Worm (Caenorhabditis elegans): ENCODE measurements around the gene Y38H8A.4.

The Y38H8A.4 gene

DNA sequence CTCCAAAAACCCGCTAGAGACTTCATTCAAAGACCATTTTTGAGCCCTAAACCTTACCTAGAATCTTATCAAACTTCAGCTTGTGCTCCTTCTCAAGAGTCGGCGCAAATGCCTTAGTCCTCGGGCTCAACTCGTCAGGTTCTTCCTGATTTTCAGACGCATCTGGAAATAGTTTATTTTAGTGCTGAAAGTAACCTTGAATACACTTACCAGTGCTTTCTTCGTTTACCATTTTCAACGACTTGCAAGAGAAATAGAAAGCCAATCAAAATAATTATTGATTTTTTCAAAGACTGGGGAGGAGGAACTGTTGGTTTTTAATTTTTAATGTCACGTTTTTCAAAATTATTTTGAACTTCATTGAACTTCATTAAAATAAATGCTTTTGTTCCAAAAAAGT is at the start of gene Y38H8A.4, which contains the start of gene ttbk-8.1:
Gene Y38H8A.4 (minus strand): TSS at position 366 of the 400 bp plus-strand sequence.
Gene ttbk-8.1 (plus strand): TSS at position 301 of the 400 bp plus-strand sequence.
- TF ChIP-seq elt-2 (tag; optimal IDR thresholded peaks at IDR 0.05) (no peak), daf-12 (tag; optimal IDR thresholded peaks at IDR 0.05) (no peak), sea-2 (GFP tag; optimal IDR thresholded peaks at IDR 0.05) (no peak), lin-15B (tag; optimal IDR thresholded peaks at IDR 0.05) (no peak), nhr-25 (tag; optimal IDR thresholded peaks at IDR 0.05) (no peak), fkh-10 (GFP tag; optimal IDR thresholded peaks at IDR 0.05) (no peak), ceh-16 (tag; optimal IDR thresholded peaks at IDR 0.05) (no peak), R02D3.7 (tag; optimal IDR thresholded peaks at IDR 0.05) (no peak)

- peak; percentile 8 for TF ChIP-seq lin-15B (tag; optimal IDR thresholded peaks at IDR 0.05)
- peak; percentile 68 for TF ChIP-seq pha-4 (tag; optimal IDR thresholded peaks at IDR 0.05)
- TF ChIP-seq ceh-28 (tag; optimal IDR thresholded peaks at IDR 0.05), result peak; percentile 35
- TF ChIP-seq unc-62 (GFP tag; optimal IDR thresholded peaks at IDR 0.05), result no peak
- peak; percentile 46 for TF ChIP-seq nfya-1 (tag; optimal IDR thresholded peaks at IDR 0.05; ENCODE audit: insufficient read depth)
- TF ChIP-seq nhr-77 (tag; optimal IDR thresholded peaks at IDR 0.05), result no peak
- peak; percentile 71 for TF ChIP-seq hmg-11 (tag; optimal IDR thresholded peaks at IDR 0.05)
These were observed 49.6 kb upstream of the Y38H8A.4 start, which contains the start of gene dcap-2 for ce11 chrIV:13521785-13522184. Gene dcap-2 (minus strand): TSS chrIV:13521870.

DNA sequence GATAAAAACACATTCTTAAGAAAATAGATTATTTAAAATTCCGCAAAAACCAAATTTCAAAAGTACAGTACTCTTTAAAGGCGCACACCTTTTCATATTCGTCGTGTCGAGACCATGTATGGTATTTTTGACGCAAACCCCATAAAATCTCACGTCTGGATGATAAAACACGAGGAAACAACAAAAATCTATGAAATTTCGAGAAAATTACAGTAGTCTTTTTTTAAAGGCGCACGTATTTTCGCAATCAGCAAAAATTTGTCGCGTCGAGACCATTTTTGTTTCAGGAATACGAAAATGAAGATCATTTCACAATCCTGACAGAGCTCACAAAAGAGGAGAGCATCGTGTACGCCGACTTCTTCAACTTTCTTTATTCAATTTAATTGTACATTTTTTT is 40.8 kb upstream of the Y38H8A.4 start:
- TF ChIP-seq hmg-11 (tag; optimal IDR thresholded peaks at IDR 0.05) (no peak), elt-2 (tag; optimal IDR thresholded peaks at IDR 0.05) (no peak), pha-4 (tag; optimal IDR thresholded peaks at IDR 0.05) (no peak), ama-1 (optimal IDR thresholded peaks at IDR 0.05) (peak; percentile 11)

DNA sequence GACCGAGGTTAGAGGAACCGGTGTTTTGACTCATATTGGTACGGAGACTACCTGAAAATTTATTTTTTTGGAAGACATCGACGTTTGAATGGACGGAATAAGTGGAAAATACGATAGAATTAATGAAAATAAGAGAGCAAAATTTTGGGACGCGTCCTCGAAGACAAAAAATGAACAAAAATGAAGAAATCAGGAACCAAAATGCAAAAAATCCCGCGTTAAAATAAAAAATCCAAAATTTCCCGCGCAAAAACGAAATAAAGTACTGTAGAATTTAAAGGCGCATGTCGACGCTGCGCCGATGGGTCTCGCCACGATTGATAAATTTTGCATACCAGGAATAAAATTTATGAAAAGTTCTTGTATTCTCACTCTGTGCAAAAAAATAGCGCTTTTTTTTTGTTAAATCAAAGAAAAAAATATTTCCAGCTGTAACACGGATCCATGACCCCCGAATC is 40.0 kb upstream of the Y38H8A.4 start, which contains the start of gene puf-3:
Gene puf-3 (minus strand): TSS at position 51 of the 458 bp plus-strand sequence.
- TF ChIP-seq ceh-82 (tag; optimal IDR thresholded peaks at IDR 0.05) (no peak), fos-1 (tag; optimal IDR thresholded peaks at IDR 0.05) (no peak)

- TF ChIP-seq nhr-23 (tag; optimal IDR thresholded peaks at IDR 0.05) (no peak), lin-39 (tag; optimal IDR thresholded peaks at IDR 0.05) (no peak), nfya-1 (tag; optimal IDR thresholded peaks at IDR 0.05; ENCODE audit: insufficient read depth) (no peak), unc-39 (tag; optimal IDR thresholded peaks at IDR 0.05) (no peak), nhr-28 (tag; optimal IDR thresholded peaks at IDR 0.05) (no peak), ceh-9 (tag; optimal IDR thresholded peaks at IDR 0.05) (no peak), fkh-2 (tag; optimal IDR thresholded peaks at IDR 0.05) (no peak), pha-4 (tag; optimal IDR thresholded peaks at IDR 0.05) (no peak), nhr-25 (tag; optimal IDR thresholded peaks at IDR 0.05) (no peak), lsy-12 (tag; optimal IDR thresholded peaks at IDR 0.05) (no peak)
These were observed 37.9 kb upstream of the Y38H8A.4 start for ce11 chrIV:13510049-13510448.

DNA sequence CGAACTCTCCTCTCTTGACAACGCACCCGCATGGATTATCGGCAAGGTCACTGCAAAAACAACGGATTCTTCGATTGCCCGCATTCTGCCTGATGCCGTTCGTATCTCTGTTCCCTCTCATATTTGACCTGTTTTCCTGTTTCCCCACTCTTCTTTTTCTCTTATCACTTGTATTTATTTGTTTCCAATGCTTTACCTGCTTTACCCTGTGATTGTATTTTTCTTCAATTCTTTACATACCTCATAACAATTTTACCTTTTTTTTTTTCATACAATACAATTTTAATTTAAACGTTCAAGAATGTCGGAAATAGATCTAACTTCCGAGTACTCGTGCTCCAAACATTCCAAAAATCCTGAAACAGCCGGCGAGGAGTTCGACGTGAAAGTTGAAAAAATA is 36.7 kb upstream of the Y38H8A.4 start, which contains the start of gene afmd-2:
Gene afmd-2 (plus strand): TSS at position 301 of the 400 bp plus-strand sequence.
- TF ChIP-seq pha-4 (tag; optimal IDR thresholded peaks at IDR 0.05), result peak; percentile 30
- TF ChIP-seq lin-15B (tag; optimal IDR thresholded peaks at IDR 0.05), result no peak
- TF ChIP-seq skn-1 (tag; optimal IDR thresholded peaks at IDR 0.05), result no peak
- TF ChIP-seq ceh-82 (tag; optimal IDR thresholded peaks at IDR 0.05), result no peak
- no peak for TF ChIP-seq fkh-10 (GFP tag; optimal IDR thresholded peaks at IDR 0.05)
- no peak for TF ChIP-seq R02D3.7 (tag; optimal IDR thresholded peaks at IDR 0.05)
- no peak for TF ChIP-seq elt-1 (tag; optimal IDR thresholded peaks at IDR 0.05)

DNA sequence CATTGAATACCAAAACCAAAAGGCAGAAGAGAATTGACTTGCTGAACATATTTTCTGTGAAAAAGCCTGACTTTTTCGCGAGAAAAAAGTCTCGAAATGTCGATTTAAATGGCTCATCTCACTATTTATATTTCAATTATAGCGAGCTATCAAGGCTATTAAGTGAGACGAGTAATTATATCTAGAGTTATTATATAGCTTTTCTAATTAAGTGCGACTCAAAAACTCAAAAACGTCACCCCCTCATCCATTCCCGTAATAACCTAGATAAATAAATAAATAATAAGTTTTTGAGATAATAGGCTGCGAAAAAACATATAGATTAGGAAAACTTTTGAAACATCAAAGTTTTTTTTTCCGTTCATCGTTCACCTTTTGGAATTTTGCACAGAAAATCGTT is 33.5 kb upstream of the Y38H8A.4 start, which contains the start of gene nlp-17:
Gene nlp-17 (minus strand): TSS at position 101 of the 400 bp plus-strand sequence.
- no peak for TF ChIP-seq R02D3.7 (tag; optimal IDR thresholded peaks at IDR 0.05)
- TF ChIP-seq jun-1 (tag; optimal IDR thresholded peaks at IDR 0.05), result no peak
- no peak for TF ChIP-seq tbx-2 (tag; optimal IDR thresholded peaks at IDR 0.05)
- TF ChIP-seq lin-39 (tag; optimal IDR thresholded peaks at IDR 0.05), result no peak
- no peak for TF ChIP-seq snpc-4 (tag; optimal IDR thresholded peaks at IDR 0.05)
- TF ChIP-seq ama-1 (optimal IDR thresholded peaks at IDR 0.05), result no peak
- TF ChIP-seq elt-3 (tag; optimal IDR thresholded peaks at IDR 0.05), result no peak
- no peak for TF ChIP-seq ztf-4 (tag; optimal IDR thresholded peaks at IDR 0.05)
- TF ChIP-seq ceh-82 (tag; optimal IDR thresholded peaks at IDR 0.05), result no peak
- TF ChIP-seq zag-1 (tag; optimal IDR thresholded peaks at IDR 0.05), result no peak
- TF ChIP-seq lsy-12 (tag; optimal IDR thresholded peaks at IDR 0.05), result no peak
- no peak for TF ChIP-seq sea-2 (GFP tag; optimal IDR thresholded peaks at IDR 0.05)
- TF ChIP-seq unc-39 (tag; optimal IDR thresholded peaks at IDR 0.05), result no peak
- no peak for TF ChIP-seq aly-2 (tag; optimal IDR thresholded peaks at IDR 0.05)
- TF ChIP-seq nhr-11 (tag; optimal IDR thresholded peaks at IDR 0.05), result no peak
- no peak for TF ChIP-seq daf-12 (tag; optimal IDR thresholded peaks at IDR 0.05)
- TF ChIP-seq nhr-43 (tag; optimal IDR thresholded peaks at IDR 0.05; ENCODE audit: poor library complexity, severe bottlenecking), result no peak
- no peak for TF ChIP-seq ceh-16 (tag; optimal IDR thresholded peaks at IDR 0.05)
- TF ChIP-seq fkh-10 (GFP tag; optimal IDR thresholded peaks at IDR 0.05), result no peak

Measured in whole organism, L3 larva.